Fruit fly (Drosophila melanogaster) whole organism: Measurements from ENCODE around the gene drongo.

Experiments
- CG8478 ChIP-seq: fragments of >200 bp; optimal IDR thresholded peaks from 2 replicates; lab custom pipeline; 2018; ENCODE audit warnings: inconsistent platforms
- Dll ChIP-seq: fragments of >200 bp; optimal IDR thresholded peaks from 2 replicates; lab custom pipeline; 2017
- EcR ChIP-seq, 2 experiments: fragments of >200 bp; optimal IDR thresholded peaks; 2 replicates each; lab custom pipeline; 2017; ENCODE audit warnings: missing biosample characterization in 2 of 2, missing genetic modification characterization in 2 of 2, missing genetic modification reagents in 2 of 2
- pan ChIP-seq: fragments of >200 bp; optimal IDR thresholded peaks from 2 replicates; lab custom pipeline; 2017
- psq ChIP-seq: fragments of >200 bp; optimal IDR thresholded peaks from 2 replicates; lab custom pipeline; 2017
- usp ChIP-seq: fragments of >200 bp; optimal IDR thresholded peaks from 2 replicates; lab custom pipeline; 2017; ENCODE audit warnings: missing biosample characterization, missing genetic modification characterization, mixed read lengths

drongo gene

DNA sequence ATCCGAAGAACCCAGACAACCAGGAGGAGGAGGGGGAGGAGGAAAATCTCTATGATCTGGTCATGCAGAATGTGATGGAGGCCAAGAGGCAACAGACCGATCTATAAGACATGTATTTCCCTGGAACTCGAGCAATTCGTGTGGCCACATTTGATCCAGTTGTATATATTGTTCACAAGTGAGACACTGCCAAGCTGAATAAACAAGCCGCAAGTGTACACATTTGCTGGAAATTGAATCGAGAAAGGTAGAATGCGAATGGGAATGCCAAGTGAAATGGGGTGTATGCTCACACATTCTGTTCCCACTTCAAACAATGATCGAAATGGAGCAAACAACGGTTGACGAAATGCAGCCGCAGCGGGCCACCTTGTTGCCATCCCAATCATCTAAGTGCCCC lies 5.1 kb upstream of the drongo start:
- TF ChIP-seq psq (lab: Kevin White, UChicago): no peak
- no peak for TF ChIP-seq CG8478 (lab: Kevin White, UChicago)

DNA sequence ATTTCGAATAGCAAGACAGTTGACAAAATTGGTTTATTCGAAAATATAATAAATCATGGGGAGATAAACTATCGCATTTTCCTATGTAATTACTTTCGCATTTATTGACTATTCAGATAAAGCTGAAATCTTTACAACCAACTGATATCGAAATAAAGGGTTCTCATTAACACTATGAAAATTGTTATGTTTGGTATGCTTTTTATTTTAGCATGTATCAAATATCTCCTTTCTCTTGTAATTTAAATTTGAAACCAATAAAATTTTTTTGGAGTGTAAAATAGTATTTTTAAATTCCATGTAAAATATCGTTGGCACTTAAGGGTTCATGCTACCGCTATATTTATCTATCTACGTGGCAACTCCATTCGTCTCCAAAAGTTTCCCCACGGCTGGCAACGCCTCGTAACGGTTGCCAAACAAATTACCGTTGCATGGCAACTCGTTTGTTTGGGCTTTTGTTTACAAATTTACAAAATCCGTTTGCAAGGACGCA lies 4.2 kb upstream of the drongo start, which contains the start of gene CG13949:
Gene CG13949, plus strand, starts transcription at position 286 of the 496 bp plus-strand sequence.
- no peak for TF ChIP-seq Dll (lab: Kevin White, UChicago)
- no peak for TF ChIP-seq usp (GFP tag; lab: Kevin White, UChicago)
- TF ChIP-seq psq (lab: Kevin White, UChicago): no peak
- TF ChIP-seq CG8478 (lab: Kevin White, UChicago): no peak

DNA sequence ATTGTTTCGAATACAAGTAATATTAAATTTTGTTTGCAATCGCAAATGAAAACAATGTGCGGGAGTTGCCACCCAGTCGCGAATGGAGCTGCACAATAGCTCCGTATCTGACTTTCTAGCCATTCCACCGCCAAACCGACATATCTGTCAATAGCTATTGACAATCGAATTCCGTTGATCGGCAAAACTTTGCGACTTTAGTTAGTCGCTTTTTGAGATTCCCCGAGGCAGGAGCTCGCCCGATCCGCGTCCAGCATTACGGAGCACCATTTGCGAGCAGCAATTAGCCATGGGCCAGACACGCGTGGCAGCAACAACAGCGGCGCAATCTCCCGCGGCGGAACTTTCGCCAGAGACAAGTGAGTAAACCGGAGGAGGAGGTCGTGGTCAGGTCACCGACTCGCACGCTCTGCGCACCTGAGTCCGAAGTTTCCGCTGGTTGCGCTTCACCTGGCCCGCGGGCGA lies 1.8 kb upstream of the drongo start, which contains the start of the genes CG4291 and kraken:
Gene CG4291, minus strand, starts transcription at position 84 of the 465 bp plus-strand sequence.
Gene kraken, plus strand, starts transcription at position 122 of the 465 bp plus-strand sequence.
- TF ChIP-seq CG8478 (lab: Kevin White, UChicago) (no peak), psq (lab: Kevin White, UChicago) (no peak), EcR (GFP tag; optimal IDR thresholded peaks at IDR 0.05; lab: Kevin White, UChicago) (no peak), pan (no peak), usp (GFP tag; lab: Kevin White, UChicago) (no peak), Dll (lab: Kevin White, UChicago) (no peak)

DNA sequence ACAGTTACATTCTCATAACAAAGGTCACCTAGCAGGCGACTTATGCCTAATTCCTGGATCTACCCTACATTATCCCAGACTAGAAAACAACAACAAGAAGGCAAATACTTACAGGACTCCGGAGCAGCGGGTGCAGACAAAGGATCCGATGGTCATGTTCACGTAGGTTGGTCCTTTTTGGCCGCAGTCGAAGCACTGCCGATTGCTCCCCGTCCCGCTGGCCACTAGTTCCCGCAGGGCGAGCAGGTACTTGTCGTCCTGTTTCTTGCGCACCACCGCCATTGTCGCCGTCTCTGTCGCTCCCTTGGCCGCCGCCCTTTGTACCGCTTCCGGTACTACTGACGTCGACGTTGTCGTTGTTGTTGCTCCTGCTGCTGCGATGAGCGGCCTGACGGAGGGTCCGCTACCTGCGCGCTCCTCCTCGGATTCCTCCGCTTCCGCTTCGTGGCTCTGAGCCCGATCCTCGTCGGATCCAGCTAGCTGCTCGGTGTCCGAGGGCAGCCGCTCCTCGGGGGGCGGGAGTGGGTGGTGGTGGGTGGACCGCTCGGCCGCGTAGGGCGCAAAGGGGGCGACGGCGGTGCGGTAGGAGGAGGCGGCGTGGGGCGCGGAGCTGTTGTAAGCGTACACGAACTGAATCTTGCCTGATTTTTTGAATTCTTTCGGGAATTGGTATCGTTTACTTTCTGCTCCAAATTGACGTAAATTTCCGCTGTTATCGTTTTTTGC lies 921 bp downstream of the drongo start:
- TF ChIP-seq EcR (GFP tag; optimal IDR thresholded peaks at IDR 0.05; lab: Kevin White, UChicago) (no peak), CG8478 (lab: Kevin White, UChicago) (no peak)

DNA sequence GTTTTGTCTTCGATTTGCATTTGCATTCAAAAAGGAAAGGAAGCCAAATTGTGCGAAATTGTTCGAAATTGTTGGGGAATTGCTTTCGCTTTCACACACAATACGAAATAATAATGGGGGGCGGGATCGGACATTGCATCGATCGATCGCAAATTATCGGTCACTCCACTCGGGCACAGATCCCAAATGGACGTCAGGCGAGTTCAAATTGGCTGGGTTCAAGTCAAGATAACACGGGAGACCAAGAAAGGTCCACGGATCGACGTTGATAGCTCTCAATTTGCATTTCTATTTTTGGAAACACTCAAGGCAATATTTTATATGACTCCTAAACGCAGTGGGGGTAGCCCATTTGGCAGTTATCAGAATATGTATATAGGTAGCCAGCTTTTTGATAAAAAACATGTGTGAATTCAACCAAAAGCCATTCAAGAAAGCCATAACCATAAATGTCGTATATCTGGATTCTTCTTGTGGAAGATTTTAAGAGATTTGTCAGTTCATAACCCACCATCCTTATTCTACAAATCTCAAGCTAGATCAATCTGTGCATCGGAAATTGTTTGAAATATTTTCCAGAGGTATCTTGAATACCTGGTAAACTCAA lies 1.6 kb downstream of the drongo start:
- TF ChIP-seq pan: no peak
- TF ChIP-seq psq (lab: Kevin White, UChicago): no peak
- TF ChIP-seq EcR (GFP tag; optimal IDR thresholded peaks at IDR 0.05; lab: Kevin White, UChicago): no peak
- TF ChIP-seq usp (GFP tag; lab: Kevin White, UChicago): no peak
- TF ChIP-seq Dll (lab: Kevin White, UChicago): no peak
- no peak for TF ChIP-seq CG8478 (lab: Kevin White, UChicago)

DNA sequence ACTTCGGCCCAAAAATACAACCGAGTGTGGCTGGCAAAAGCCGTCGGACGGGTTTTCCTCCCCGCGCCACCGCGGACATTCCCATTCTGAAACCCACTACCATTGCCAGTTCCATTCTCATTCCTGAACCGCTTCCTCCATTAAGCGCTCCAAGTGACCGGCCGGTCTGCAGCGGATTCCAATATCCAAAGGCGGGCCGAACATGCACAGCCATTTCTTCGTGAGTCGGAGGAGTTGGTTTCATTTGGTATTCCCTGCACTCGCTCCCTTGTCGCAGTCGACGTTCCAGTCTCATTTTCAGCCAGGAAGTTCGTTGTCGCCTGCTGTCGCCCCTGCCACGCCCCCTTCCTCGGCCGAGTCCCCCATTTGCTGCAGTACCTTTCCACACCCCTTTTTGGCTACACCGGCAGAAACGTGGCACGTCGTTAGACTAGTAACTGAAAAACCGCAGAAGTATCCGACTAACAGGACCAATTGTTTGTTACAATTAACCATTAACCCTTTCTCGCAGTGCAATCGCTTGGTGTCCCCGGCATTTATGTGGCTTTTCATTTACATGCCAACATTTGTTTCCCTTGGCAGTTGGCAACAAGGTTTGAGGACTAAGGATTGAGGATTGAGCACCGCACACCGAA lies 2.8 kb downstream of the drongo start:
- no peak for TF ChIP-seq CG8478 (lab: Kevin White, UChicago)
- no peak for TF ChIP-seq psq (lab: Kevin White, UChicago)
- TF ChIP-seq usp (GFP tag; lab: Kevin White, UChicago): no peak
- TF ChIP-seq EcR (GFP tag; optimal IDR thresholded peaks at IDR 0.05; lab: Kevin White, UChicago): no peak
- TF ChIP-seq pan: no peak
- no peak for TF ChIP-seq Dll (lab: Kevin White, UChicago)

DNA sequence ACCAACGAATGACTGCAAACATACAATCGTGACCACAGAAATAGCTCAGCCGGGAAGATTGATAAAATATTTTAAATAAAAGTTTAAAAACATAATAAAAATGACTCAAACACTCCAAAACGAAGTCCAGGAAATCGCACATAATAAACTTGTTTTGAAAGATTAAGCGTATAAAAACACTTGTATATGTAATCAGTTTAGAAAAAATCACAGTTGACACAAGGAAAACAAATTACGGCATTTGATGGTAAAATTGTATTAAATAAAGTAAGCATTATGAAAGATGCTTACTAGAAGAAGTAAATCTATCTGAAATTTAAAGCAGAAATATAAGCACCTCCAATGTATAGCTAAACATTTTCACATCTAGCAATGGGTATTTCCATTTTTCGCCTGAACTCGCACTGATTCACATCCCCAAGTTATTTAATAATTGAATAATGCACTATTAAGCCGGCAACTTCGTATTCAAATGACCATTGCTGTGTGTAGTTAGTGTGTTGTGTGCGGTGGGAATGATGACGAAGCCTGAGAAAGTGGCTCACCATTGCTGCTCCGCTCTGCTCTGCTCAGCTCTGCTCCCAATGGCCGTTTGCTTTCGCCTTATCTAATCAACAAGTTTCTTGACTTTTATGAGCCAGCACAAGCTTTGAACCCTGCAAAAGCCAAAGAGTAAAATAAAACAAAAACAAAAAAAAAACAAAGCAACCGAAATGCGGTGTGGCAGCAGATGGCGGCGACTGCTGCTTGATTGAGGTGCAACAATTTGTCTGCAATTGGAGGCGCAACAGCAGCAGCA lies 3.5 kb downstream of the drongo start:
- TF ChIP-seq Dll (lab: Kevin White, UChicago) (no peak), usp (GFP tag; lab: Kevin White, UChicago) (no peak), pan (no peak)

DNA sequence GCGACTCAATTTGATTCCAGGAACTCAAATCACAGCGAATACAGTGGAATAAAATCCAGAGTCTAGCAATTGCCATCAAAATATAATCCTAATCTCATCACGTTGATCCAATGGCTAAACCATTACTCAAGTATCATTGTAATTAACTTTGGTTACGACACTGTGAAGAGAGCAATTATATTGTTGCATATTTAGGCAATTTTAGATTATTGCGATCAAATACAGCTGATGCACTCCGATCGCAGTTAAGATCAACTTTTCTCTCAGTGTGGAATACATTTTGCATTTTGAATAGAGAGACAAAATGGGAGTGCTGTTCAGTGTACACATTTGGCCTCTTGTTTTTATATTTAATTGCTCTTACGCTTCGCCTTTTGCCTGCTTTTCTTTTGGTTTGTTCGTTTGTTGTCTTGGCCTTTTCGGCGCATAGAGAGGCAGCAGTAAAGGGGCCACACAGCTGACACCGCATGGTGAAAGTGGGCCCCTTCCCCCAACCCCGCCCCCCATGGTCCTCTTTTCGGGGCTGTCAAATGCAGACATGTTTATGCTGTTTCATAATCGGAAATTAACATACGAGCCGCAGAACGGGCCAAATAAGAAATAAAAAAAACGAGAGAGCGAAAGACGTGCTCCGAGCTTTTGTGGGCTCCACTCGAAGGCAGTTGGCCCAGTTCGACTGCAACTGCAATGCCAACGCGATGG lies 4.6 kb downstream of the drongo start:
- no peak for TF ChIP-seq usp (GFP tag; lab: Kevin White, UChicago)
- no peak for TF ChIP-seq Dll (lab: Kevin White, UChicago)
- no peak for TF ChIP-seq pan
- TF ChIP-seq CG8478 (lab: Kevin White, UChicago): no peak

DNA sequence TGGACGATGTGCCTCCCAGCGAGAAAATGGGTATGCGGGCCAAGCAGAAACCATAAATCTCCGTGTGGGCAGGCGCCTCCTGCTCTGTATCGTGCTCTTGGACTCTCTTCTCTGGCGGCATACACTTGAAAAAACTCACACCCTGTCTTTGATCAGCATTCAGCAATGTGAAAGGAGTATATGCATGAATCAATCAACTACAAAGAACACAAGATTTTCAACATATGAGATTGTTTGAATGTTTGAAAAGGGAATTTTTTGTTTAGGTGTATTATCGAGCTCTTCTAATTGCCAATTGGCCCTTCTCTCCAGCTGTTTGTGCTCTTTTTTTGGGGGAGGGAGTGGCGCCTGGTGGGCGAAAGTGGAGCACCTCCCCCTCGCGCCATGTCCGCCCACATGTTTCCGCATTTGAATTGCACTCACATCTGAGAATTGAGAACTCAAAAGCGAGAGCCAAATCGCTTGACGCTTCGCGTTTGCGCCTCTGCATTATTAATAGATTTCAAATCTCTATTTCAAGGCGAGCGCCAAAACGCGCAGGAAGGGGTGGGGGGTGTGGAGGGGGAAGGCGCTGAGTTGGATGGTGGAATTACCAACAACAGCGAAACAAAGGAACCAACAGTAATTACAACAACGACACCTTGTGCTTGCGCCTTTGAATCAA lies 5.4 kb downstream of the drongo start:
- no peak for TF ChIP-seq pan

DNA sequence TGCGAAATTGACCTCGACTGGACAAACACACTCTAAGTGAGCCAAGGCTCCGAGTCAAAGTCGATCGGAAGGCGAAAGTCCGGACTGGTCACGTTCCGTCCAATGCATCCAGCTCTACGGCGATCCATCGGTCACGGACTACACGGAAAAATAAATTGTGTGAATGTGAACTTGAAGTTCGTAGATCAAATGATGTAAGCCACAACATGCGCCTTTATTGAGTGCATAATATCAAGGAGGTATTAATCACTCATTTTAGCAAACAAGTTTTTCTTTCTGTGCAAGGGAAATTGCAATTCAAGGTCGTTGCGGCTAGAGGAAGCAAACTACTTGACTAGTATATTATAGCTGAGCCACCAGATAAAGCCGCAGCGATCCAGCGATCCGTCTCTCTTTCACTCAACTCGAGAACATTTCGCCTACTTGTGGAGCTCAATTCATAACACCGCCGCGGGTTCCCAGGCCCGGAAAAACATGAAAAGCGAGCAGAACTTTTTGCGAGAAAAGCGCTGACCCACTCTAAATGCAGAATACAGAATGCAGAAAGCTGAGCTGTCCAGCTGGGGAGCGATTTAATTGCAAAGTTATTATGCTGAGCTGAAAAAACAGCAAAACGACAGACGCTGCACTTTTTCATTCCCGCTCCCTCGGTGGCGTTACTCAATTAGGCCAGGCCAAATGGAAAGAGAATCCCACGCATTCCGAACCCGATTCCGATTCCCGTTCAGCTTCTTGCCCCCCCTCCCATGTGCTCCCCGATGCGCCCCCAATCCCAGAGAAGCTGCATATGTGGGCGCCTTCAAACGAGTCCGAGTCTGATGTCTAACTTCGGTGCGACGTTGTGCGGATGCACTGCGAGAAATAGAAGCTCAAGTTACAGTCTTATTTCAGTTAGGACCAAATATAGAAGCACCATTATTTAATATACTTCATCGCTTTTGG lies 6.8 kb downstream of the drongo start:
- no peak for TF ChIP-seq EcR (GFP tag; optimal IDR thresholded peaks at IDR 0.05; lab: Kevin White, UChicago)
- TF ChIP-seq CG8478 (lab: Kevin White, UChicago): no peak
- TF ChIP-seq pan: no peak
